Worm (Caenorhabditis elegans) whole organism, L4/young adult: ENCODE data around the gene srh-10.

Source experiments
- W03F9.2 ChIP-seq: fragments of 150-350 bp; optimal IDR thresholded peaks from 2 replicates; lab custom pipeline; 2014; ENCODE audit warnings: missing biosample characterization, missing genetic modification characterization
- dao-5 ChIP-seq: sonication (generic microtip); optimal IDR thresholded peaks from 2 replicates; lab custom pipeline; 2016; ENCODE audit warnings: missing genotype, missing genetic modification characterization, moderate library complexity, missing compliant biosample characterization
- him-1 ChIP-seq: sonication (generic microtip); optimal IDR thresholded peaks from 2 replicates; lab custom pipeline; 2016; ENCODE audit warnings: missing genotype, missing genetic modification reagents, missing genetic modification characterization, missing compliant biosample characterization

ce11 chrV:6105374-6105773 is 38.4 kb upstream of the srh-10 start, which contains the start of gene atf-8:
- TF ChIP-seq dao-5 (no peak), him-1 (tag; lab: Kevin White, UChicago) (no peak), W03F9.2 (tag; lab: Kevin White, UChicago) (no peak)
